Worm (Caenorhabditis elegans) whole organism, L4 larva: ENCODE data around the gene H01G02.3.
A peak's percentile ranks its signal among the peaks of the same experiment; 100 is the strongest.

Experiments used
- arid-1 ChIP-seq: fragments of 200-800 bp; sonication (Bioruptor generic); conservative IDR thresholded peaks from 2 replicates; pipeline ENCODE4 v1.3.6; 2022; ENCODE audit warnings: missing genetic modification reagents, missing genetic modification characterization, missing compliant biosample characterization
- pqm-1 ChIP-seq: sonication (generic microtip); optimal IDR thresholded peaks from 2 replicates; lab custom pipeline; 2017; ENCODE audit warnings: missing biosample characterization, missing genetic modification characterization
- unc-130 ChIP-seq: sonication (generic microtip); optimal IDR thresholded peaks from 2 replicates; lab custom pipeline; 2016; ENCODE audit warnings: missing genetic modification reagents, missing genetic modification characterization, missing compliant biosample characterization
- zip-11 ChIP-seq: fragments of 200-800 bp; sonication (Bioruptor generic); IDR thresholded peaks from 2 replicates; pipeline ENCODE4 v1.3.6; 2022; ENCODE audit warnings: missing genetic modification characterization, missing compliant biosample characterization

DNA sequence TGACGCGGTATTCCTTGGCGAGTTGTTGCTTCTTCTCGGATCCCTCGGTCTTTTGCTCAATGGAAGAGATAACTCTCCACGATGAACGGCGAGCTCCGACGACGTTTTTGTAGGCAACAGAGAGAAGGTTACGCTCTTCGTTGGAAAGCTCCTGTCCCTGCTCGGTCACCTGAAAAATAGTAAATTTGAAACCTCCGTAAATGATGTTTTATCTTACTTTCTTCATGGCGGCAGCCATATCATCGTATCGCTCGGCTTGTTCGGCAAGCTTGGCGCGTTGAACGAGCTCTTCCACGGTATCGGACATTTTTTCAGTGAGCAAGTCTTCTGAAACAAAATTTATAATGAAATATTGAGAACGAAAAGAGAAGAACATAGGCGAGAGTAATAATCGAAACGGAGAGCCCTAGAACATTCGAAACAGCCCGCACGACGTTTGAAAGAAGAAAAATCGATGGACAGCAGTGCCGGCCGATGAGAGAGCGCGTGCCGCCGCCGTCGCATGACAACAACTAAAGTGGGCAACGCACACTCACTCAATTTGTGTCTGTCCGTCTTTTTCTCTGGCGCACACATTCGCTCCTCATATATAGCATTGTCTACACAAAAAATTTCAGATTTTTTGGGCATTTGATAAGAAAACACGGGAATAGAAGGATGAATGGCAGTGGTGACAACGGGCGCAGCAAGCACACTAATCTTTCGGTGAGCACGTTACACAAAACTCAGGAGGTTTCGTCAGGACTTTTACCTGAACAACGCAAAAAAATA, 29.4 kb upstream of the H01G02.3 start, which contains the start of the genes par-5 and M117.3:
- TF ChIP-seq pqm-1 (tag; lab: Kevin White, UChicago) (peak; percentile 48), arid-1 (GFP tag; lab: Robert Waterston, UW) (peak; percentile 11; the same call in 1 of the 2 replicates), zip-11 (GFP tag; lab: Robert Waterston, UW) (no peak), unc-130 (GFP tag; lab: Kevin White, UChicago) (no peak)
